Worm (Caenorhabditis elegans): ENCODE data around the gene hpo-7.

DNA sequence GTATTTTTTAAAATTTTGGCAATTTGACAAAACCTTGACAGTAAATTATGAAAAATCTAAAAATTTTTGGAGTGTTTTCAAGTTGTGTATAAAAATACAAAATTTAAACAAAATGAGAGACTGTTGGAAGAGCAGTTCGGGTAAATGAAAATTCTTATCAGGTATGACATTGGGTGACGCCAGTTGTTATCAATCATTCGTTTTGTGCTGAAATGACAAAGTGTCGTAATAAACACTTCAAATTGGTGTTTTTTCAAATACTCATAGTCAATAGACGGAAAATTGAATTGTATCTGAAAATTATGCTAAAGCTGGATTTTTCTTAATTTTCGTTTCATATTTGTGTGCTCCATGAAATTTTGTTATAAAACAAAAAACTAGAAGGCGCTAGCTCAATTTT, 12.7 kb downstream of the hpo-7 start:
- TF ChIP-seq hmbx-1 (tag; optimal IDR thresholded peaks at IDR 0.05) (no peak), pes-1 (GFP tag; IDR thresholded peaks at IDR 0.05) (no peak), flt-1 (GFP tag; IDR thresholded peaks at IDR 0.05) (no peak), ama-1 (optimal IDR thresholded peaks at IDR 0.05) (no peak), ceh-13 (GFP tag; optimal IDR thresholded peaks at IDR 0.05) (no peak), scrt-1 (GFP tag; IDR thresholded peaks at IDR 0.05) (no peak), sea-1 (GFP tag; conservative IDR thresholded peaks at IDR 0.05) (no peak), hmg-4 (GFP tag; optimal IDR thresholded peaks at IDR 0.05) (no peak), tbx-11 (GFP tag; IDR thresholded peaks at IDR 0.05) (no peak)
